Fruit fly (Drosophila melanogaster): ENCODE data around the gene ctp.

ctp gene

DNA sequence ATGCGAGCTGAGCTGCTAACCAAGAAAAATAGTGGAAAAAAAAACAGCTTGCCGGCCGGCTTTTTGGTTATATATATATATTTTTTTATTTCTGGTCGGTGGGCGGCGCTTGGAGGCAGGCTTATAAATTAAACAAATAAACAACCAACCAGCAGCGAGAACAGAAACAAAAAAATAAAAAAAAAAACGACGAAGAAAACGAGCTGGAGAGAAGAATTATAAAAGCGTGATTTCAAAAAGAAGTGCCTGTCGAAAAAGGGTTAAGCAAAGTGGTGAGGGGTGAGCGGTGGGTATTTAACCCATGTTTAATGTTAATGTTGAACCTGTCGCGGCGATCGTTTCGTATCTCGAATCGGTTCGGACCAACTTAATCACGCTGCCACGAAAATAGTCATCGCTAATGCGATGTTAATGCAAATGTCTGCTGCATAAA lies 16.4 kb upstream of the ctp start:
- TF ChIP-seq tai (GFP tag; optimal IDR thresholded peaks at IDR 0.05): no peak
- no peak for TF ChIP-seq foxo (GFP tag; optimal IDR thresholded peaks at IDR 0.05)
- peak; percentile 17 for TF ChIP-seq Sp1 (GFP tag; optimal IDR thresholded peaks at IDR 0.05)

DNA sequence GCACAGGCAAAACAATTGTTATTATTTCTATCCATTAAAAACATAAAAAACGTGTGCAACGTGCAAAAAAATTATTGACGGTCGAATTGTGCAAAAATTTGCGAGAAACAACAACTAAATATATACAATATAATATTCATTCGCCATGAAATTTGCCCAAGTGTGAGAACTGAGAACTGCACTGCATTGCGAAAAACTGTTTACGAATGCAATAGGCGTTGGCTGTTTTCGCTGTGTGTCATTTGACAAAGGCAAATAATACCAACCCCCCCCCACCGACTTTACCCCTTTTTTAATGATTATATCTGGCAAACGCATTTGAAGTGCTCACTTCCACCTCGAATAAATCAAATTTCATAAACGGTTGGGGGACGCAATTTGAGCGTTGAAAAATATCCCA lies 12.5 kb upstream of the ctp start:
- TF ChIP-seq dmrt93B (GFP tag; optimal IDR thresholded peaks at IDR 0.05) (no peak), Rel (GFP tag; optimal IDR thresholded peaks at IDR 0.05) (no peak), Rel (tag; optimal IDR thresholded peaks at IDR 0.05) (no peak), OdsH (GFP tag; optimal IDR thresholded peaks at IDR 0.05) (no peak), fru (GFP tag; optimal IDR thresholded peaks at IDR 0.05) (no peak), CG9705 (GFP tag; optimal IDR thresholded peaks at IDR 0.05) (no peak), dl (GFP tag; optimal IDR thresholded peaks at IDR 0.05; ENCODE audit: insufficient read depth in 1 of 2, partially characterized antibody in 2 of 2) (no peak), tai (GFP tag; optimal IDR thresholded peaks at IDR 0.05) (no peak), Sp1 (GFP tag; optimal IDR thresholded peaks at IDR 0.05) (no peak), Jra (GFP tag; optimal IDR thresholded peaks at IDR 0.05) (no peak), GATAd (GFP tag; optimal IDR thresholded peaks at IDR 0.05) (no peak), CG32264 (GFP tag; optimal IDR thresholded peaks at IDR 0.05) (no peak), woc (GFP tag; optimal IDR thresholded peaks at IDR 0.05) (no peak), lola (GFP tag; optimal IDR thresholded peaks at IDR 0.05) (no peak), Hr83 (GFP tag; optimal IDR thresholded peaks at IDR 0.05; ENCODE audit: poor library complexity, severe bottlenecking) (no peak), sage (GFP tag; optimal IDR thresholded peaks at IDR 0.05) (no peak), Hnf4 (GFP tag; optimal IDR thresholded peaks at IDR 0.05) (no peak), br (GFP tag; optimal IDR thresholded peaks at IDR 0.05) (no peak), usp (GFP tag; optimal IDR thresholded peaks at IDR 0.05) (no peak), HLH106 (tag; optimal IDR thresholded peaks at IDR 0.05) (no peak), Vsx2 (GFP tag; optimal IDR thresholded peaks at IDR 0.05; ENCODE audit: partially characterized antibody) (no peak)

DNA sequence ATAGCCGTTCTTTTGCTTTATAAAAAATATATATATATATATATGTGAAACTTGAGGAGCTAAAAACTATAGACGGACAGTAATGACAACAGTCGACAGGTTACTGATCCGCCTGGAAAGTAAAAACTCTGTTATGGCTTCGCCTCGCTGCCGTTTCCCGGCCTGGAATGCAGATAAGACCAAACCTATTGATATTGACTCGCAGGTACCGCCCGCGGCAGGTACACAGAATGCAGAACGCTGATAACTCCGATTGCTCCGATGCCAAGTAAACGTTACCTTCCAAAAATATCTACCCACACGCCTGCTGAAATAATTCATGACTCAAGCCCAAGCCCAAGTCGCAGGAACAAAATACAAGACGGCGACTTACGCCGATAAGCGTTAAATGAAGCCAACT lies 10.2 kb upstream of the ctp start:
- peak; percentile 5 for TF ChIP-seq br (GFP tag; optimal IDR thresholded peaks at IDR 0.05)
- TF ChIP-seq Jra (GFP tag; optimal IDR thresholded peaks at IDR 0.05): no peak
- no peak for TF ChIP-seq Abd-B (GFP tag; optimal IDR thresholded peaks at IDR 0.05)
- TF ChIP-seq jim (GFP tag; optimal IDR thresholded peaks at IDR 0.05): no peak
- peak; percentile 19 for TF ChIP-seq Hnf4 (GFP tag; optimal IDR thresholded peaks at IDR 0.05)
- TF ChIP-seq Hr83 (GFP tag; optimal IDR thresholded peaks at IDR 0.05; ENCODE audit: poor library complexity, severe bottlenecking): peak; percentile 22
- peak; percentile 30 for TF ChIP-seq h (GFP tag; optimal IDR thresholded peaks at IDR 0.05)
- TF ChIP-seq dsf (GFP tag; optimal IDR thresholded peaks at IDR 0.05; ENCODE audit: borderline replicate concordance): peak; percentile 52
- no peak for TF ChIP-seq pan (optimal IDR thresholded peaks at IDR 0.05)
- TF ChIP-seq rgr (GFP tag; optimal IDR thresholded peaks at IDR 0.05): peak; percentile 30
- TF ChIP-seq GATAd (GFP tag; optimal IDR thresholded peaks at IDR 0.05): peak; percentile 21
- TF ChIP-seq Sp1 (GFP tag; optimal IDR thresholded peaks at IDR 0.05): peak; percentile 5

DNA sequence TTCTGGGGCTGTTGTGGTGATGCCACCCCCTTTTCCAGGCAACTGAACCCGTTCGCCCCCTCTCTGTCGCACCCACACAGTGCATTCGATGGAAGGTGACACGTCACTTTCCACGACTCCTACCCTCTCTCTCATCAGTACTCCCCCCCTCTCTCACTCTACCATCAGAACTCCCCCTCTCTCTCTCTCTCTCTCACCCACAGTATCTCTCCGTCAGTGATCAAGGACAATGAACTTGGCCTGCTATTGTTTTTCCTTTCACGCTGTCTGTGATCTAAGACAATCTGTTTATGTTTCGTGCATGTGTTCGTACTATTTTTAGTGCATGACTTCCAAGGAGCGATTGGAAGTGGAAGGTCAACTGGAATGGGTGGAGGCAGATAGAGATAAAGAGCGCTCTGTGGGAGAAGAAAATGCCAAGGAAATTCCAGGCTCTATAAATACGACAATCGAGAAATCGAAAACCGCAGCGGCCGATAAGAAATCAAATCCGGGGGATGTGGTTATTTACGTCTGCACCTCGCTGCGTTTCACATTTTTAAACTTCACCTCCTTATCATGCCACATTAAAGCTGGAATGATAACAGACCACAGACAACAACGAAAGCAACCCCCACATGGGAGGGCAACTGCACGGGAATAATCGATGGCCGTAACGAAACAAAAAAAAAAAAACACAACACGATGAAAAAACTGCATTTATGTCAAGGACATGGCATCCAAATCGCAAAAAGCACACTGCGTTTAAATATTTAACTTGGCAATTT lies 9.3 kb upstream of the ctp start:
- TF ChIP-seq Myc (optimal IDR thresholded peaks at IDR 0.05) (no peak), pan (optimal IDR thresholded peaks at IDR 0.05) (no peak), GATAd (GFP tag; optimal IDR thresholded peaks at IDR 0.05) (peak; percentile 4), dl (GFP tag; optimal IDR thresholded peaks at IDR 0.05; ENCODE audit: insufficient read depth in 1 of 2, partially characterized antibody in 2 of 2) (no peak), usp (GFP tag; optimal IDR thresholded peaks at IDR 0.05) (no peak), Abd-B (GFP tag; optimal IDR thresholded peaks at IDR 0.05) (no peak), Rel (GFP tag; optimal IDR thresholded peaks at IDR 0.05) (no peak), Rel (tag; optimal IDR thresholded peaks at IDR 0.05) (peak; percentile 15), Dif (GFP tag; optimal IDR thresholded peaks at IDR 0.05; ENCODE audit: partially characterized antibody) (no peak)
